Fruit fly (Drosophila melanogaster) whole organism: ENCODE data around the gene Der-1.

Experiments used
- EcR ChIP-seq, 2 experiments: fragments of >200 bp; optimal IDR thresholded peaks; 2 replicates each; lab custom pipeline; 2017; ENCODE audit warnings: missing biosample characterization in 2 of 2, missing genetic modification characterization in 2 of 2, missing genetic modification reagents in 2 of 2
- psq ChIP-seq: fragments of >200 bp; optimal IDR thresholded peaks from 2 replicates; lab custom pipeline; 2017
- usp ChIP-seq: fragments of >200 bp; optimal IDR thresholded peaks from 2 replicates; lab custom pipeline; 2017; ENCODE audit warnings: missing biosample characterization, missing genetic modification characterization, mixed read lengths

DNA sequence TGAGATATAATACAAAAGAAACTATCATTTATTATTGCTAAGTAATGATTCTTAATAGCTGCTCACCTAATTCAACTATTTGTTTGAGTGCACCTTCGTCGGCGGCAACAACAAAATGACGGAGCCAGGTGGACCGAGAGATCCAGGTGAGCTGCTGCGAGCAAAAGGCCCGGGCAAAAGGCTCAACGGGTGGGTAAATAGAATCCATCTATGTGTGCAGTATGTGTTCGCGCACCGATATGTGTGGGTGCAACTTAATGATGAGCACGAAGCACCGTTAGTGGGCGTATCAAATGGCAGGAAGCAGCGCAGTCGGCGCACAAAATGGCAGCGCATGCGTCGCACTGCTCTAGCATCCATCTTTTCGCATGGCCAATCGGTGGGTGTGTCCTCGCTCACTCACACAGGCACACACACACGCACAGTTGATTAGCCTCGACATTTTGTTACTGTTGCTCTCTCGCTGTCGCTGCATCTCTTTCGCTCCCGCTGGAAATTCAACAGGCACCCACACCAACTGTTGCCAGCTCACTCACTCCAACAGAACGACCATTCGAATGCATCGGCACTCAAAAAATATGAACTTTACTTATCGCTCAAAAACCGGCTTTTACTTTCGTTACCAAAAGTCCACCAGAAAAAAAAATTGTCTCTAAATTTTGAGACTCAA, 1.2 kb upstream of the Der-1 start:
- TF ChIP-seq psq (lab: Kevin White, UChicago) (no peak), EcR (GFP tag; optimal IDR thresholded peaks at IDR 0.05; lab: Kevin White, UChicago) (no peak), usp (GFP tag; lab: Kevin White, UChicago) (no peak)
